Worm (Caenorhabditis elegans) whole organism, L1 larva: ENCODE results near the gene ttr-30.

Experiments used
- egl-27 ChIP-seq, 2 experiments: fragments of 150-350 bp in 1 of 2; sonication (generic microtip); optimal IDR thresholded peaks; 3 replicates each; lab custom pipeline; 2017 to 2018; ENCODE audit warnings: missing biosample characterization in 2 of 2, missing genetic modification characterization in 2 of 2, missing genetic modification reagents in 2 of 2
- fkh-10 ChIP-seq: sonication (generic microtip); optimal IDR thresholded peaks from 2 replicates; lab custom pipeline; 2017; ENCODE audit warnings: missing biosample characterization, missing genetic modification reagents, missing genetic modification characterization
- mdl-1 ChIP-seq, 2 experiments: fragments of 150-350 bp; optimal IDR thresholded peaks; 2 replicates each; lab custom pipeline; 2014 to 2017; ENCODE audit warnings: missing biosample characterization in 2 of 2, missing genetic modification characterization in 2 of 2, inconsistent platforms in 1 of 2
- pag-3 ChIP-seq: sonication (generic microtip); optimal IDR thresholded peaks from 2 replicates; lab custom pipeline; 2017; ENCODE audit warnings: missing genetic modification characterization, mild to moderate bottlenecking, missing compliant biosample characterization, antibody characterized with exemption, borderline replicate concordance; ENCODE audit not compliant: insufficient read depth
- zag-1 ChIP-seq: fragments of 150-350 bp; optimal IDR thresholded peaks from 2 replicates; lab custom pipeline; 2014; ENCODE audit warnings: missing biosample characterization, missing genetic modification characterization

DNA sequence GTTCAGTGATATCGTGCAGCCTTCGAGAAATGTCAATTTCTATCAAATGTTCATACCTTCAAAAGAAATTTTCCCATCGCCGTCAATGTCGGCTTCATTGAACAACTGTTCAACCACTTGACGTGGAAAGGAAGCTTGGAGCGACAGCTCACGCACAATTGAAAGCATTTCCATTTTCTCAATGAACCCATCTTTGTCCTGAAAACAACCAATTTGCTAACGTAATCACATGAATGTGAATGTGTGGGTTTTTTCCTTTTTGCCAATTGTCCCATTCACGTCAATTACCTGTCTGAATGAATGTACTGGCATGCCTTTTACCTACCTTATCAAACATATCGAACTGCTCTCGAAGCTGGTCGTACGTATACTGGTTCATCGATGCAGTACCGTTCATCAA, 34.4 kb upstream of the ttr-30 start:
- TF ChIP-seq zag-1 (tag; lab: Kevin White, UChicago) (no peak), egl-27 (tag; optimal IDR thresholded peaks at IDR 0.05; lab: Kevin White, UChicago) (no peak), mdl-1 (tag; optimal IDR thresholded peaks at IDR 0.05; lab: Kevin White, UChicago) (no peak), pag-3 (tag; lab: Kevin White, UChicago) (no peak), fkh-10 (GFP tag; lab: Kevin White, UChicago) (no peak)
